Worm (Caenorhabditis elegans) whole organism, L4/young adult: ENCODE measurements around the gene srx-42.

ENCODE experiments used
- W03F9.2 ChIP-seq: fragments of 150-350 bp; optimal IDR thresholded peaks from 2 replicates; lab custom pipeline; 2014; ENCODE audit warnings: missing biosample characterization, missing genetic modification characterization
- dao-5 ChIP-seq: sonication (generic microtip); optimal IDR thresholded peaks from 2 replicates; lab custom pipeline; 2016; ENCODE audit warnings: missing genotype, missing genetic modification characterization, moderate library complexity, missing compliant biosample characterization
- him-1 ChIP-seq: sonication (generic microtip); optimal IDR thresholded peaks from 2 replicates; lab custom pipeline; 2016; ENCODE audit warnings: missing genotype, missing genetic modification reagents, missing genetic modification characterization, missing compliant biosample characterization

DNA sequence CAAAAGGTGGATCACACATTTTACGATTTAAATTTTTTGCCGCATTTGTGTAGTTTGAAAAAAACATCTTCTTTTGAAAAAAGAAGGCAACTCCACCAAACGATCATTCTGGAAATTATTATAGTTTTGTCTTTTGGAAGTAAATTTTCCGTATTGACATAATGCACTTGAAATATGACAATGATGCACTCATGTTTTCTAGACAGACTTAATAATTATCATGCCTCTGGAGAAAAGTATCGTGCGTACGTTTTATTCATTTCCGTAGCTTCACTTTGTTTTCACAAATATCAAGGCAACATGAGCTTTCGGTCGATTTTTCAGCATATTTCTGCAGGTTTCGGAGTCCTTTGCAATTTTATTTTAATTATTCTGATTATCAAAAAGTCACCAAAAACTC, 2.5 kb upstream of the srx-42 start, which contains the start of gene str-250:
- TF ChIP-seq W03F9.2 (tag; lab: Kevin White, UChicago) (no peak), dao-5 (tag; lab: Kevin White, UChicago) (no peak), him-1 (tag; lab: Kevin White, UChicago) (no peak)
